Fruit fly (Drosophila melanogaster) whole organism, embryonic: ENCODE measurements around the gene CG45100.

Source experiments
- ATbp ChIP-seq: fragments of 200-800 bp; sonication (Bioruptor generic); optimal IDR thresholded peaks from 2 replicates; lab custom pipeline; 2017; ENCODE audit warnings: missing biosample characterization, mild to moderate bottlenecking, missing genetic modification characterization, missing genetic modification reagents
- Bdp1 ChIP-seq: fragments of 200-800 bp; sonication (Bioruptor generic); optimal IDR thresholded peaks from 3 replicates; lab custom pipeline; 2016; ENCODE audit warnings: missing biosample characterization, missing genetic modification characterization
- Bgb ChIP-seq: fragments of 200-800 bp; sonication (Bioruptor generic); IDR thresholded peaks from 2 replicates; pipeline ENCODE4 v1.3.6; 2022; ENCODE audit warnings: missing biosample characterization, missing genetic modification characterization; ENCODE audit not compliant: partially characterized antibody
- CG1024 ChIP-seq: fragments of 200-800 bp; sonication (Bioruptor generic); IDR thresholded peaks from 2 replicates; pipeline ENCODE4 v1.3.6; 2022; ENCODE audit warnings: missing biosample characterization, missing genetic modification characterization
- CG10274 ChIP-seq: fragments of 200-800 bp; sonication (Bioruptor generic); optimal IDR thresholded peaks from 3 replicates; lab custom pipeline; 2017; ENCODE audit warnings: missing biosample characterization, mild to moderate bottlenecking, missing genetic modification characterization
- CG10366 ChIP-seq: fragments of 200-800 bp; sonication (Bioruptor generic); IDR thresholded peaks from 2 replicates; pipeline ENCODE4 v1.3.6; 2022; ENCODE audit warnings: missing biosample characterization, missing genetic modification characterization
- CG12104 ChIP-seq: fragments of 200-800 bp; sonication (Bioruptor generic); optimal IDR thresholded peaks from 3 replicates; lab custom pipeline; 2016; ENCODE audit warnings: missing biosample characterization, missing genetic modification characterization
- CG14441 ChIP-seq: fragments of 200-800 bp; sonication (Bioruptor generic); IDR thresholded peaks from 2 replicates; pipeline ENCODE4 v1.3.6; 2022; ENCODE audit warnings: missing biosample characterization, missing genetic modification characterization
- CG15269 ChIP-seq: fragments of 200-800 bp; sonication (Bioruptor generic); optimal IDR thresholded peaks from 2 replicates; lab custom pipeline; 2018; ENCODE audit warnings: missing biosample characterization, mild to moderate bottlenecking, missing genetic modification characterization, moderate library complexity
- CG2678 ChIP-seq: fragments of 200-800 bp; sonication (Bioruptor generic); optimal IDR thresholded peaks from 3 replicates; lab custom pipeline; 2019; ENCODE audit warnings: missing biosample characterization, mild to moderate bottlenecking, missing genetic modification characterization, moderate library complexity
- CG30020 ChIP-seq: fragments of 200-800 bp; optimal IDR thresholded peaks from 2 replicates; lab custom pipeline; 2019; ENCODE audit warnings: missing biosample characterization, mild to moderate bottlenecking, missing genetic modification characterization, moderate library complexity
- CG31365 ChIP-seq: fragments of 200-800 bp; sonication (Bioruptor generic); optimal IDR thresholded peaks from 2 replicates; lab custom pipeline; 2018; ENCODE audit warnings: missing biosample characterization, mild to moderate bottlenecking, missing genetic modification characterization
- CG31441 ChIP-seq: fragments of 200-800 bp; sonication (Bioruptor generic); IDR thresholded peaks from 2 replicates; pipeline ENCODE4 v1.3.6; 2022; ENCODE audit warnings: missing biosample characterization, missing genetic modification characterization
- CG32772 ChIP-seq: fragments of 200-800 bp; sonication (Bioruptor generic); IDR thresholded peaks from 2 replicates; pipeline ENCODE4 v1.3.6; 2022; ENCODE audit warnings: missing biosample characterization, missing genetic modification characterization
- CG43689 ChIP-seq: fragments of 200-800 bp; sonication (Bioruptor generic); IDR thresholded peaks from 2 replicates; pipeline ENCODE4 v1.3.6; 2022; ENCODE audit warnings: missing biosample characterization, missing genetic modification characterization
- CG4854 ChIP-seq: fragments of 200-800 bp; sonication (Bioruptor generic); optimal IDR thresholded peaks from 2 replicates; lab custom pipeline; 2016; ENCODE audit warnings: missing biosample characterization, missing genetic modification characterization, inconsistent platforms
- CG7357 ChIP-seq: fragments of 200-800 bp; sonication (Bioruptor generic); IDR thresholded peaks from 3 replicates; pipeline ENCODE4 v1.3.6; 2022; ENCODE audit warnings: missing biosample characterization, missing genetic modification characterization
- CG7745 ChIP-seq: fragments of 200-800 bp; sonication (Bioruptor generic); optimal IDR thresholded peaks from 2 replicates; lab custom pipeline; 2018; ENCODE audit warnings: missing biosample characterization, mild to moderate bottlenecking, missing genetic modification characterization, moderate library complexity
- CG9215 ChIP-seq: fragments of 200-800 bp; sonication (Bioruptor generic); IDR thresholded peaks from 2 replicates; pipeline ENCODE4 v1.3.6; 2022; ENCODE audit warnings: missing biosample characterization, missing genetic modification characterization
- CG9727 ChIP-seq: fragments of 200-800 bp; sonication (Bioruptor generic); optimal IDR thresholded peaks from 3 replicates; lab custom pipeline; 2017; ENCODE audit warnings: missing biosample characterization, mild to moderate bottlenecking, missing genetic modification characterization
- Doc3 ChIP-seq: fragments of 200-800 bp; sonication (Bioruptor generic); IDR thresholded peaks from 3 replicates; pipeline ENCODE4 v1.3.6; 2022; ENCODE audit warnings: missing biosample characterization, missing genetic modification characterization; ENCODE audit not compliant: partially characterized antibody
- Gsc ChIP-seq: fragments of 200-800 bp; sonication (Bioruptor generic); IDR thresholded peaks from 2 replicates; pipeline ENCODE4 v1.3.6; 2022; ENCODE audit warnings: missing biosample characterization, missing genetic modification characterization
- H2.0 ChIP-seq: fragments of 200-800 bp; sonication (Bioruptor generic); IDR thresholded peaks from 2 replicates; pipeline ENCODE4 v1.3.6; 2022; ENCODE audit warnings: missing biosample characterization, missing genetic modification characterization
- HLH4C ChIP-seq: fragments of 200-800 bp; sonication (Bioruptor generic); IDR thresholded peaks from 3 replicates; pipeline ENCODE4 v1.3.6; 2022; ENCODE audit warnings: missing biosample characterization, missing genetic modification characterization; ENCODE audit not compliant: partially characterized antibody
- Hand ChIP-seq: fragments of 200-800 bp; sonication (Bioruptor generic); optimal IDR thresholded peaks from 2 replicates; lab custom pipeline; 2017; ENCODE audit warnings: mild to moderate bottlenecking, missing biosample characterization, missing genetic modification reagents, missing genetic modification characterization
- Jarid2 ChIP-seq: fragments of 200-800 bp; sonication (Bioruptor generic); optimal IDR thresholded peaks from 3 replicates; lab custom pipeline; 2017; ENCODE audit warnings: mild to moderate bottlenecking, missing biosample characterization, missing genetic modification reagents, missing genetic modification characterization
- MESR4 ChIP-seq: fragments of 200-800 bp; sonication (Bioruptor generic); optimal IDR thresholded peaks from 2 replicates; lab custom pipeline; 2018; ENCODE audit warnings: missing biosample characterization, mild to moderate bottlenecking, missing genetic modification characterization, moderate library complexity
- Nf-YA ChIP-seq: fragments of 200-800 bp; sonication (Bioruptor generic); IDR thresholded peaks from 2 replicates; pipeline ENCODE4 v1.3.6; 2022; ENCODE audit warnings: missing biosample characterization, missing genetic modification characterization
- PHDP ChIP-seq: fragments of 200-800 bp; sonication (Bioruptor generic); optimal IDR thresholded peaks from 3 replicates; lab custom pipeline; 2018; ENCODE audit warnings: missing biosample characterization, mild to moderate bottlenecking, missing genetic modification characterization, moderate library complexity
- Side ChIP-seq: fragments of 200-800 bp; sonication (Bioruptor generic); optimal IDR thresholded peaks from 2 replicates; lab custom pipeline; 2016; ENCODE audit warnings: missing biosample characterization, missing genetic modification characterization
- Six4 ChIP-seq: fragments of 200-800 bp; sonication (Bioruptor generic); optimal IDR thresholded peaks from 2 replicates; lab custom pipeline; 2016; ENCODE audit warnings: missing biosample characterization, missing genetic modification characterization
- Taf1 ChIP-seq: fragments of 200-800 bp; sonication (Bioruptor generic); IDR thresholded peaks from 2 replicates; pipeline ENCODE4 v1.3.6; 2022; ENCODE audit warnings: missing biosample characterization, missing genetic modification characterization
- Tbp ChIP-seq: fragments of >200 bp; optimal IDR thresholded peaks from 2 replicates; lab custom pipeline; 2018; ENCODE audit warnings: missing biosample characterization, missing genetic modification characterization
- Xrp1 ChIP-seq: fragments of 200-800 bp; sonication (Bioruptor generic); IDR thresholded peaks from 2 replicates; pipeline ENCODE4 v1.3.6; 2022; ENCODE audit warnings: missing biosample characterization, missing genetic modification characterization
- abd-A ChIP-seq: fragments of 200-800 bp; sonication (Bioruptor generic); optimal IDR thresholded peaks from 3 replicates; lab custom pipeline; 2019; ENCODE audit warnings: missing biosample characterization, mild to moderate bottlenecking, missing genetic modification characterization, moderate library complexity
- al ChIP-seq: fragments of 200-800 bp; sonication (Bioruptor generic); IDR thresholded peaks from 2 replicates; pipeline ENCODE4 v1.3.6; 2022; ENCODE audit warnings: missing biosample characterization, missing genetic modification characterization
- ash1 ChIP-seq: fragments of 200-800 bp; sonication (Bioruptor generic); optimal IDR thresholded peaks from 2 replicates; lab custom pipeline; 2018; ENCODE audit warnings: missing biosample characterization, mild to moderate bottlenecking, missing genetic modification characterization
- chinmo ChIP-seq: fragments of 200-800 bp; sonication (Bioruptor generic); IDR thresholded peaks from 4 replicates; pipeline ENCODE4 v1.3.6; 2022; ENCODE audit warnings: missing biosample characterization, missing genetic modification characterization; ENCODE audit not compliant: partially characterized antibody
- crc ChIP-seq: fragments of 200-800 bp; sonication (Bioruptor generic); optimal IDR thresholded peaks from 2 replicates; lab custom pipeline; 2016; ENCODE audit warnings: missing biosample characterization, missing genetic modification characterization
- dm ChIP-seq: fragments of 200-800 bp; sonication (Bioruptor generic); optimal IDR thresholded peaks from 3 replicates; lab custom pipeline; 2016; ENCODE audit warnings: missing biosample characterization, missing genetic modification characterization
- dpn ChIP-seq, 2 experiments: fragments of 200-800 bp; sonication (Bioruptor generic); optimal IDR thresholded peaks; 3 replicates each; lab custom pipeline; 2016; ENCODE audit warnings: missing biosample characterization in 2 of 2, missing genetic modification characterization in 2 of 2
- fd102C ChIP-seq: fragments of 200-800 bp; sonication (Bioruptor generic); optimal IDR thresholded peaks from 2 replicates; lab custom pipeline; 2018; ENCODE audit warnings: missing biosample characterization, mild to moderate bottlenecking, missing genetic modification characterization, moderate library complexity
- gem ChIP-seq: fragments of 200-800 bp; sonication (Bioruptor generic); optimal IDR thresholded peaks from 2 replicates; lab custom pipeline; 2019; ENCODE audit warnings: missing biosample characterization, mild to moderate bottlenecking, missing genetic modification characterization, moderate library complexity
- grn ChIP-seq: fragments of 200-800 bp; sonication (Bioruptor generic); optimal IDR thresholded peaks from 3 replicates; lab custom pipeline; 2017; ENCODE audit warnings: missing biosample characterization, missing genetic modification characterization
- kah ChIP-seq: fragments of 200-800 bp; sonication (Bioruptor generic); optimal IDR thresholded peaks from 2 replicates; lab custom pipeline; 2018; ENCODE audit warnings: missing biosample characterization, mild to moderate bottlenecking, missing genetic modification characterization
- nom ChIP-seq: fragments of 200-800 bp; sonication (Bioruptor generic); optimal IDR thresholded peaks from 2 replicates; lab custom pipeline; 2017; ENCODE audit warnings: missing biosample characterization, missing genetic modification characterization, mild to moderate bottlenecking, moderate library complexity, missing genetic modification reagents
- odd ChIP-seq: fragments of 200-800 bp; sonication (Bioruptor generic); optimal IDR thresholded peaks from 2 replicates; lab custom pipeline; 2017; ENCODE audit warnings: missing biosample characterization, mild to moderate bottlenecking, missing genetic modification characterization
- pho ChIP-seq: fragments of 200-800 bp; sonication (Bioruptor generic); optimal IDR thresholded peaks from 2 replicates; lab custom pipeline; 2016; ENCODE audit warnings: missing biosample characterization, missing genetic modification characterization
- pnt ChIP-seq: fragments of 200-800 bp; sonication (Bioruptor generic); optimal IDR thresholded peaks from 3 replicates; lab custom pipeline; 2016; ENCODE audit warnings: missing biosample characterization, missing genetic modification characterization
- ssp ChIP-seq: fragments of 200-800 bp; sonication (Bioruptor generic); IDR thresholded peaks from 2 replicates; pipeline ENCODE4 v1.3.6; 2022; ENCODE audit warnings: missing biosample characterization, missing genetic modification characterization
- tin ChIP-seq: fragments of 200-800 bp; sonication (Bioruptor generic); optimal IDR thresholded peaks from 3 replicates; lab custom pipeline; 2016; ENCODE audit warnings: missing biosample characterization, missing genetic modification characterization

The CG45100 gene

dm6 chr3R:5485295-5485718 is 10.9 kb upstream of the CG45100 start, which contains the start of gene CG31550 (continued):
- TF ChIP-seq Xrp1 (GFP tag; lab: Robert Waterston, UW): peak; percentile 84
- TF ChIP-seq HLH4C: 0 out of 3 replicates have a peak, but pooled peaks have one; percentile 34
- peak; percentile 3 for TF ChIP-seq fd102C (GFP tag; lab: Kevin White, UChicago)
- no peak for TF ChIP-seq grn (GFP tag; lab: Kevin White, UChicago)
- no peak for TF ChIP-seq Hand (GFP tag; lab: Kevin White, UChicago)
- no peak for TF ChIP-seq nom
- TF ChIP-seq CG15269 (tag; lab: Kevin White, UChicago): peak; percentile 76
- TF ChIP-seq tin: peak; percentile 77
- TF ChIP-seq CG10366 (GFP tag; lab: Robert Waterston, UW): peak; percentile 79
- TF ChIP-seq H2.0 (GFP tag; lab: Robert Waterston, UW): peak; percentile 74
- peak; percentile 20 for TF ChIP-seq Jarid2 (GFP tag; lab: Kevin White, UChicago)
- TF ChIP-seq Taf1 (GFP tag; lab: Robert Waterston, UW): no peak
- TF ChIP-seq Tbp (GFP tag; lab: Kevin White, UChicago): no peak
- TF ChIP-seq PHDP (tag; lab: Kevin White, UChicago): peak; percentile 63
- TF ChIP-seq CG14441 (GFP tag; lab: Robert Waterston, UW): peak; percentile 72
- peak; percentile 62 for TF ChIP-seq CG30020
- no peak for TF ChIP-seq CG7745 (tag; lab: Kevin White, UChicago)
- TF ChIP-seq MESR4 (GFP tag; lab: Kevin White, UChicago): peak; percentile 94
- TF ChIP-seq Six4 (GFP tag; lab: Kevin White, UChicago): peak; percentile 43
- no peak for TF ChIP-seq chinmo (GFP tag; lab: Robert Waterston, UW)
- TF ChIP-seq odd: no peak
- no peak for TF ChIP-seq crc
- TF ChIP-seq Nf-YA (GFP tag; lab: Robert Waterston, UW): 0 out of 2 replicates have a peak, but pooled peaks have one; percentile 8
- TF ChIP-seq Bdp1: peak; percentile 16
- TF ChIP-seq dm (GFP tag; lab: Kevin White, UChicago): peak; percentile 34
- peak; percentile 59; the same call in 2 of the 3 replicates for TF ChIP-seq CG7357 (GFP tag; lab: Robert Waterston, UW)
- TF ChIP-seq ash1 (GFP tag; lab: Kevin White, UChicago): no peak
- TF ChIP-seq CG9215: peak; percentile 54; the same call in 1 of the 2 replicates
- peak; percentile 86 for TF ChIP-seq gem
- TF ChIP-seq CG32772 (GFP tag; lab: Robert Waterston, UW): peak; percentile 68
- peak; percentile 59; the same call in 1 of the 2 replicates for TF ChIP-seq CG1024 (GFP tag; lab: Robert Waterston, UW)
- peak; percentile 72 for TF ChIP-seq ssp (GFP tag; lab: Robert Waterston, UW)
- no peak for TF ChIP-seq CG31365 (tag; lab: Kevin White, UChicago)
- peak; percentile 82 for TF ChIP-seq CG2678
- TF ChIP-seq CG4854 (GFP tag; lab: Kevin White, UChicago): no peak
- TF ChIP-seq Doc3: no peak
- peak; percentile 44 to 77 for TF ChIP-seq dpn (GFP tag; optimal IDR thresholded peaks at IDR 0.05; lab: Kevin White, UChicago)
- TF ChIP-seq Gsc (GFP tag; lab: Robert Waterston, UW): no peak
- TF ChIP-seq pnt (GFP tag; lab: Kevin White, UChicago): peak; percentile 34
- TF ChIP-seq Side (GFP tag; lab: Kevin White, UChicago): peak; percentile 27
- peak; percentile 39 for TF ChIP-seq pho (GFP tag; lab: Kevin White, UChicago)
- no peak for TF ChIP-seq CG10274 (GFP tag; lab: Kevin White, UChicago)
- no peak for TF ChIP-seq CG43689
- peak; percentile 62 for TF ChIP-seq CG12104 (GFP tag; lab: Kevin White, UChicago)
- TF ChIP-seq ATbp: no peak
- TF ChIP-seq Bgb (GFP tag; lab: Robert Waterston, UW): no peak
- peak; percentile 77 for TF ChIP-seq CG9727 (GFP tag; lab: Kevin White, UChicago)
- TF ChIP-seq abd-A (tag; lab: Kevin White, UChicago): no peak
- TF ChIP-seq CG31441 (GFP tag; lab: Robert Waterston, UW): peak; percentile 81
- peak; percentile 79 for TF ChIP-seq al (GFP tag; lab: Robert Waterston, UW)
- no peak for TF ChIP-seq kah (GFP tag; lab: Kevin White, UChicago)
